Worm (Caenorhabditis elegans) whole organism, mixed stage, embryonic: ENCODE data around the gene C50D2.2.

Experiments
- elt-3 ChIP-seq: fragments of 150-350 bp; optimal IDR thresholded peaks from 2 replicates; lab custom pipeline; 2014; ENCODE audit warnings: missing biosample characterization, missing genetic modification characterization
- mab-5 ChIP-seq: fragments of 150-350 bp; optimal IDR thresholded peaks from 2 replicates; lab custom pipeline; 2014; ENCODE audit warnings: missing biosample characterization, missing genetic modification characterization
- nhr-237 ChIP-seq: fragments of 150-350 bp; optimal IDR thresholded peaks from 2 replicates; lab custom pipeline; 2014; ENCODE audit warnings: missing biosample characterization, missing genetic modification characterization
- nhr-76 ChIP-seq: sonication (generic microtip); optimal IDR thresholded peaks from 2 replicates; lab custom pipeline; 2017; ENCODE audit warnings: missing biosample characterization, missing genetic modification characterization
- snpc-4 ChIP-seq: fragments of 150-350 bp; optimal IDR thresholded peaks from 2 replicates; lab custom pipeline; 2014; ENCODE audit warnings: missing biosample characterization, missing genetic modification characterization
- unc-39 ChIP-seq: fragments of 150-350 bp; optimal IDR thresholded peaks from 2 replicates; lab custom pipeline; 2014; ENCODE audit warnings: missing biosample characterization, missing genetic modification characterization

DNA sequence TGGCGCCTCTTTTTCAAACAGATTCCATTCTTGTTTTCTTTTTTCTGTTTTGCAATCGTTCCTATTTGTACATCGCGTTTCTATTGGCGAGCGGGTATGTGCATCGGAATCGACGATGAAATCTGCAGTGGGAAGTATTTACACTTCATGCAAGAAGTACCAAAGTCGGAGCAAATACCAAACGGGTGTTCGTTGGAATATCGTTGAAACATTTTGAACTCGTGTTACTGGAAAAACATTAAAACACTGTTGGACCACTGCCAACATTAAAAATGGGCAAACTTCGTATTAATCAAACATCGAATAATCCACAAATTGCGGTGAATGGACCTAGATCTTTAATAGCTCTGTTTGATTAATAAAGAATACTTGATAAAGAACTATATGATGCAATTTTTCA lies 29.8 kb upstream of the C50D2.2 start, which contains the start of gene C23H3.9:
- TF ChIP-seq elt-3 (tag; lab: Kevin White, UChicago) (no peak), nhr-76 (tag; lab: Kevin White, UChicago) (no peak), unc-39 (tag; lab: Kevin White, UChicago) (no peak), snpc-4 (no peak), mab-5 (tag; lab: Kevin White, UChicago) (no peak), nhr-237 (no peak)
